Worm (Caenorhabditis elegans): ENCODE data around the gene his-24.

The his-24 gene

ce11 chrX:14489945-14490344, at the start of gene his-24:
Gene his-24, plus strand, starts transcription at chrX:14490094.
- peak; percentile 83 for TF ChIP-seq flt-1 (GFP tag; IDR thresholded peaks at IDR 0.05)
- peak; percentile 47; the same call in 1 of the 2 replicates for TF ChIP-seq klf-2 (GFP tag; conservative IDR thresholded peaks at IDR 0.05)
- TF ChIP-seq tab-1 (GFP tag; IDR thresholded peaks at IDR 0.05) = peak; percentile 45; the same call in 1 of the 2 replicates
- TF ChIP-seq cog-1 (tag; optimal IDR thresholded peaks at IDR 0.05) = peak; percentile 72
- no peak for TF ChIP-seq med-1 (GFP tag; optimal IDR thresholded peaks at IDR 0.05; ENCODE audit: insufficient read depth)
- TF ChIP-seq T22C8.4 (GFP tag; IDR thresholded peaks at IDR 0.05) = 0 out of 2 replicates have a peak, but pooled peaks have one; percentile 36
- TF ChIP-seq ztf-23 (GFP tag; IDR thresholded peaks at IDR 0.05) = peak; percentile 71; the same call in 1 of the 2 replicates
- TF ChIP-seq ref-1 (GFP tag; conservative IDR thresholded peaks at IDR 0.05) = no peak

ce11 chrX:14442321-14442720, 47.6 kb upstream of the his-24 start, which contains the start of gene F23D12.3:
Gene F23D12.3, plus strand, starts transcription at chrX:14442621.
- TF ChIP-seq ztf-23 (GFP tag; IDR thresholded peaks at IDR 0.05) (no peak), tab-1 (GFP tag; IDR thresholded peaks at IDR 0.05) (no peak), ref-1 (GFP tag; conservative IDR thresholded peaks at IDR 0.05) (no peak), ztf-29 (GFP tag; IDR thresholded peaks at IDR 0.05) (no peak), klf-2 (GFP tag; conservative IDR thresholded peaks at IDR 0.05) (no peak), flt-1 (GFP tag; IDR thresholded peaks at IDR 0.05) (no peak), med-1 (GFP tag; optimal IDR thresholded peaks at IDR 0.05; ENCODE audit: insufficient read depth) (no peak)

ce11 chrX:14444701-14445100, 45.2 kb upstream of the his-24 start, which contains the start of gene F23D12.4:
Gene F23D12.4, plus strand, starts transcription at chrX:14445001.
- no peak for TF ChIP-seq ref-1 (GFP tag; conservative IDR thresholded peaks at IDR 0.05)
- no peak for TF ChIP-seq klf-2 (GFP tag; conservative IDR thresholded peaks at IDR 0.05)
- no peak for TF ChIP-seq tab-1 (GFP tag; IDR thresholded peaks at IDR 0.05)
- TF ChIP-seq T22C8.4 (GFP tag; IDR thresholded peaks at IDR 0.05) = no peak
- TF ChIP-seq med-1 (GFP tag; optimal IDR thresholded peaks at IDR 0.05; ENCODE audit: insufficient read depth) = no peak

ce11 chrX:14447498-14447897, 42.4 kb upstream of the his-24 start:
- TF ChIP-seq T22C8.4 (GFP tag; IDR thresholded peaks at IDR 0.05) (no peak), med-1 (GFP tag; optimal IDR thresholded peaks at IDR 0.05; ENCODE audit: insufficient read depth) (no peak), ztf-23 (GFP tag; IDR thresholded peaks at IDR 0.05) (no peak), tab-1 (GFP tag; IDR thresholded peaks at IDR 0.05) (no peak), cog-1 (tag; optimal IDR thresholded peaks at IDR 0.05) (no peak), ref-1 (GFP tag; conservative IDR thresholded peaks at IDR 0.05) (no peak)

ce11 chrX:14447910-14448309, 42.0 kb upstream of the his-24 start, which contains the start of gene jmjd-3.2:
Gene jmjd-3.2, plus strand, starts transcription at chrX:14448210.
- TF ChIP-seq flt-1 (GFP tag; IDR thresholded peaks at IDR 0.05) = no peak

ce11 chrX:14453735-14454134, 36.2 kb upstream of the his-24 start, which contains the start of gene F23D12.7:
Gene F23D12.7, minus strand, starts transcription at chrX:14453835.
- TF ChIP-seq klf-2 (GFP tag; conservative IDR thresholded peaks at IDR 0.05) (no peak), ztf-29 (GFP tag; IDR thresholded peaks at IDR 0.05) (no peak), flt-1 (GFP tag; IDR thresholded peaks at IDR 0.05) (no peak), T22C8.4 (GFP tag; IDR thresholded peaks at IDR 0.05) (no peak), med-1 (GFP tag; optimal IDR thresholded peaks at IDR 0.05; ENCODE audit: insufficient read depth) (no peak), ref-1 (GFP tag; conservative IDR thresholded peaks at IDR 0.05) (no peak), tab-1 (GFP tag; IDR thresholded peaks at IDR 0.05) (no peak), cog-1 (tag; optimal IDR thresholded peaks at IDR 0.05) (no peak), ztf-23 (GFP tag; IDR thresholded peaks at IDR 0.05) (no peak)

ce11 chrX:14455419-14455818, 34.5 kb upstream of the his-24 start, which contains the start of gene Y66C5A.1:
Gene Y66C5A.1, minus strand, starts transcription at chrX:14455519.
- no peak for TF ChIP-seq T22C8.4 (GFP tag; IDR thresholded peaks at IDR 0.05)
- no peak for TF ChIP-seq flt-1 (GFP tag; IDR thresholded peaks at IDR 0.05)
- no peak for TF ChIP-seq ref-1 (GFP tag; conservative IDR thresholded peaks at IDR 0.05)
- TF ChIP-seq ztf-29 (GFP tag; IDR thresholded peaks at IDR 0.05) = no peak
- TF ChIP-seq cog-1 (tag; optimal IDR thresholded peaks at IDR 0.05) = no peak
- TF ChIP-seq ztf-23 (GFP tag; IDR thresholded peaks at IDR 0.05) = no peak
- TF ChIP-seq med-1 (GFP tag; optimal IDR thresholded peaks at IDR 0.05; ENCODE audit: insufficient read depth) = no peak
- no peak for TF ChIP-seq klf-2 (GFP tag; conservative IDR thresholded peaks at IDR 0.05)
- TF ChIP-seq tab-1 (GFP tag; IDR thresholded peaks at IDR 0.05) = no peak

ce11 chrX:14460412-14460811, 29.5 kb upstream of the his-24 start, which contains the start of gene Y66C5A.2:
Gene Y66C5A.2, plus strand, starts transcription at chrX:14460712.
- TF ChIP-seq T22C8.4 (GFP tag; IDR thresholded peaks at IDR 0.05) (no peak), ref-1 (GFP tag; conservative IDR thresholded peaks at IDR 0.05) (no peak), med-1 (GFP tag; optimal IDR thresholded peaks at IDR 0.05; ENCODE audit: insufficient read depth) (no peak), cog-1 (tag; optimal IDR thresholded peaks at IDR 0.05) (no peak), tab-1 (GFP tag; IDR thresholded peaks at IDR 0.05) (no peak), klf-2 (GFP tag; conservative IDR thresholded peaks at IDR 0.05) (no peak), ztf-23 (GFP tag; IDR thresholded peaks at IDR 0.05) (no peak), flt-1 (GFP tag; IDR thresholded peaks at IDR 0.05) (no peak), ztf-29 (GFP tag; IDR thresholded peaks at IDR 0.05) (no peak)

- TF ChIP-seq med-1 (GFP tag; optimal IDR thresholded peaks at IDR 0.05; ENCODE audit: insufficient read depth) (no peak), ref-1 (GFP tag; conservative IDR thresholded peaks at IDR 0.05) (no peak), ztf-23 (GFP tag; IDR thresholded peaks at IDR 0.05) (no peak), cog-1 (tag; optimal IDR thresholded peaks at IDR 0.05) (no peak), klf-2 (GFP tag; conservative IDR thresholded peaks at IDR 0.05) (no peak), ztf-29 (GFP tag; IDR thresholded peaks at IDR 0.05) (no peak)
Measured at ce11 chrX:14464513-14464912, 25.4 kb upstream of the his-24 start, which contains the start of gene M163.7. Gene M163.7, plus strand, starts transcription at chrX:14464813.

ce11 chrX:14465593-14465992, 24.3 kb upstream of the his-24 start, which contains the start of gene M163.22:
Gene M163.22, plus strand, starts transcription at chrX:14465893.
- TF ChIP-seq T22C8.4 (GFP tag; IDR thresholded peaks at IDR 0.05) (no peak), ztf-23 (GFP tag; IDR thresholded peaks at IDR 0.05) (no peak), flt-1 (GFP tag; IDR thresholded peaks at IDR 0.05) (no peak), klf-2 (GFP tag; conservative IDR thresholded peaks at IDR 0.05) (no peak), med-1 (GFP tag; optimal IDR thresholded peaks at IDR 0.05; ENCODE audit: insufficient read depth) (no peak), ref-1 (GFP tag; conservative IDR thresholded peaks at IDR 0.05) (no peak), tab-1 (GFP tag; IDR thresholded peaks at IDR 0.05) (no peak), cog-1 (tag; optimal IDR thresholded peaks at IDR 0.05) (no peak), ztf-29 (GFP tag; IDR thresholded peaks at IDR 0.05) (no peak)

All from whole organism, midembryonic.